Worm (Caenorhabditis elegans): ENCODE measurements around the gene sri-38.

sri-38 gene

DNA sequence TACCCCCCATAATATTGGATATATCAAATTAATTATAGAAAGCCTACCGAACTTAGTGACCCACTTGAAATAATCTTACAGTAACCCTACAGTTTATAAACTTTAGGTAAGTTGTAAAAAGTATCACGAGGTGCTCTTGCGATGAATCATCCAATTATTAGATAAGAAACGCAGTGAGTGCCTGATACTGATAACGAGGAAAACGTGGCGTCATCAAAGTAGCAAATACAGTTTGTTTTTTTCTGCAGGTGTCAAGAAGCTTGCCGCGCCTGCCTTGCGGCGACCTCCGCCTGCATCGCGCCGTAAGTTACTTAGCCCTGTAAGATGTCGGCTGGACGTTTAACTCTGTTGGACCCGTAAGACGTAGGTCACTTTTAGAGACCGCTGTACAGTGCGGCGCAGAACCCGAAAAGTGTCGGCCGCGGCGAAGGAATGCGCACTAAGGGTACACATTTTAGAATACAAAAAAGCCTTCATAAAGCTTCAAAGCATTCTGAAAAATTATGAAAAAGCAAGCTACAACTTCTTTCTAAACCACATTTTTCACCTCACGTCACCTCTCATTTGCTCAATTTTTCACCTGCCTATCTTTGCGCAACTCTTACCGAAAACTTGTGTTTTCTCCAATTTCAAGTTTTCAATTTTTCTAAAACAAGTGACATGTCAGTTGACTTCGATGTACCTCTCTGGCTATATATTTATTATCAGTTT, at the start of gene sri-38:
Gene sri-38, plus strand, starts transcription at position 661 of the 711 bp plus-strand sequence.
- TF ChIP-seq ceh-28 (tag; optimal IDR thresholded peaks at IDR 0.05) (no peak), daf-12 (tag; optimal IDR thresholded peaks at IDR 0.05) (no peak), elt-3 (tag; optimal IDR thresholded peaks at IDR 0.05) (no peak), snpc-4 (tag; optimal IDR thresholded peaks at IDR 0.05) (no peak), jun-1 (tag; optimal IDR thresholded peaks at IDR 0.05) (peak; percentile 55), egl-27 (tag; optimal IDR thresholded peaks at IDR 0.05) (no peak), nfya-1 (tag; optimal IDR thresholded peaks at IDR 0.05; ENCODE audit: insufficient read depth) (no peak), aly-2 (tag; optimal IDR thresholded peaks at IDR 0.05) (no peak), pha-4 (tag; optimal IDR thresholded peaks at IDR 0.05) (no peak), nhr-43 (tag; optimal IDR thresholded peaks at IDR 0.05; ENCODE audit: poor library complexity, severe bottlenecking) (no peak), nhr-23 (tag; optimal IDR thresholded peaks at IDR 0.05) (no peak), nhr-76 (tag; optimal IDR thresholded peaks at IDR 0.05) (no peak), nhr-25 (tag; optimal IDR thresholded peaks at IDR 0.05) (no peak), unc-39 (tag; optimal IDR thresholded peaks at IDR 0.05) (no peak), ztf-4 (tag; optimal IDR thresholded peaks at IDR 0.05) (no peak), elt-1 (tag; optimal IDR thresholded peaks at IDR 0.05) (no peak), eor-1 (tag; optimal IDR thresholded peaks at IDR 0.05) (no peak), ceh-16 (tag; optimal IDR thresholded peaks at IDR 0.05) (no peak), pqm-1 (tag; optimal IDR thresholded peaks at IDR 0.05) (peak; percentile 73), fos-1 (tag; optimal IDR thresholded peaks at IDR 0.05) (peak; percentile 30), elt-2 (tag; optimal IDR thresholded peaks at IDR 0.05) (peak; percentile 96), mdl-1 (tag; optimal IDR thresholded peaks at IDR 0.05) (no peak), lin-39 (tag; optimal IDR thresholded peaks at IDR 0.05) (no peak), ceh-9 (tag; optimal IDR thresholded peaks at IDR 0.05) (no peak), nhr-237 (tag; optimal IDR thresholded peaks at IDR 0.05) (no peak)

DNA sequence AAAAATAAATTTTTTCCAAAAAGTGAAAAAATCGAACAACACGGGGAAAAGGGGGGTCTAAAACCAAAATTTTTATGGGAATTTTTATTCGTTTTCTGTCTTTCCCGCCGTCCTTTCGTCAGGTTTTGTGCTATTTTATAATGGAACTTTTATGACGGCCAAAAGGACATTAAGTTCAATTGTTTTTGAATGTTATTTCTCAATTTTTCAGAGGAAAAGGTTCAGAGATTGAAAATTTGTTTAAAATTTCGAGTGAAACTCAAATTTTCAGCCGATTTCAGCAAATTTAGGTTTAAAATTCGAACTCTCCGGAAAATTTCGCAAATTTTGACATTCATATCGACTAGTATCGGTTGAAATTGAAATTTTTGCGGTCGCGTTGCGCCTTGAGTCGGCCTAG, 46.7 kb upstream of the sri-38 start, which contains the start of gene nep-18:
Gene nep-18, minus strand, starts transcription at position 101 of the 400 bp plus-strand sequence.
- TF ChIP-seq fos-1 (tag; optimal IDR thresholded peaks at IDR 0.05) (no peak), ztf-4 (tag; optimal IDR thresholded peaks at IDR 0.05) (no peak), zag-1 (tag; optimal IDR thresholded peaks at IDR 0.05) (no peak), nhr-43 (tag; optimal IDR thresholded peaks at IDR 0.05; ENCODE audit: poor library complexity, severe bottlenecking) (no peak), nhr-76 (tag; optimal IDR thresholded peaks at IDR 0.05) (no peak), ceh-82 (tag; optimal IDR thresholded peaks at IDR 0.05) (no peak), sea-2 (GFP tag; optimal IDR thresholded peaks at IDR 0.05) (no peak), jun-1 (tag; optimal IDR thresholded peaks at IDR 0.05) (no peak), fkh-10 (GFP tag; optimal IDR thresholded peaks at IDR 0.05) (no peak), mdl-1 (tag; optimal IDR thresholded peaks at IDR 0.05) (no peak), snpc-4 (tag; optimal IDR thresholded peaks at IDR 0.05) (no peak), nhr-67 (tag; optimal IDR thresholded peaks at IDR 0.05) (no peak), unc-39 (tag; optimal IDR thresholded peaks at IDR 0.05) (no peak), nhr-25 (tag; optimal IDR thresholded peaks at IDR 0.05) (no peak), pha-4 (tag; optimal IDR thresholded peaks at IDR 0.05) (no peak), egl-27 (tag; optimal IDR thresholded peaks at IDR 0.05) (no peak), nhr-12 (tag; optimal IDR thresholded peaks at IDR 0.05) (no peak), unc-62 (GFP tag; optimal IDR thresholded peaks at IDR 0.05) (no peak), daf-12 (tag; optimal IDR thresholded peaks at IDR 0.05) (no peak), ZK546.5 (tag; optimal IDR thresholded peaks at IDR 0.05) (no peak)

DNA sequence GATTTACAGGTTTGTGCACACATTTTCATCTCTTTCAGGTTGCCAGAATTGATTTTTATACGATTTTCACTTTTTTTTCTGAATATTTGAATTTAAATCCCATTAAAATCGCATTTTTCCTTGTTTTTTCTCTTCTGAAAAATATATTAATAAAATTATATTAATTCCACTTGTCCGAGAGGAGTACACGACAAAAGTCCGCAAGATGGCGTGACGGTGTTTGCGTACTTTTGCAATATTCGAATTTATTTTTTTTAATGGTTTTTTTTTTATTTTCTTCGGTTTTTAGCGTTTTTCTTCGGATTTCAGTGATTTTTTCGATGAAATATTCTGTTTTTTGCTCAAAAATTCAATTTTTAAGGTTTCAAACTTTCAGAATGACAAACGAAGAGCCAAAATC, 45.8 kb upstream of the sri-38 start, which contains the start of gene usp-39:
Gene usp-39, plus strand, starts transcription at position 377 of the 400 bp plus-strand sequence.
- peak; percentile 0 for TF ChIP-seq skn-1 (tag; optimal IDR thresholded peaks at IDR 0.05)
- no peak for TF ChIP-seq unc-39 (tag; optimal IDR thresholded peaks at IDR 0.05)
- no peak for TF ChIP-seq daf-12 (tag; optimal IDR thresholded peaks at IDR 0.05)
- no peak for TF ChIP-seq ZK546.5 (tag; optimal IDR thresholded peaks at IDR 0.05)
- TF ChIP-seq tbx-2 (tag; optimal IDR thresholded peaks at IDR 0.05) = no peak
- TF ChIP-seq mml-1 (tag; optimal IDR thresholded peaks at IDR 0.05) = no peak
- TF ChIP-seq fkh-10 (GFP tag; optimal IDR thresholded peaks at IDR 0.05) = peak; percentile 53
- peak; percentile 45 for TF ChIP-seq jun-1 (tag; optimal IDR thresholded peaks at IDR 0.05)
- no peak for TF ChIP-seq lsy-12 (tag; optimal IDR thresholded peaks at IDR 0.05)
- TF ChIP-seq fos-1 (tag; optimal IDR thresholded peaks at IDR 0.05) = no peak
- no peak for TF ChIP-seq nhr-67 (tag; optimal IDR thresholded peaks at IDR 0.05)
- TF ChIP-seq ztf-4 (tag; optimal IDR thresholded peaks at IDR 0.05) = no peak
- no peak for TF ChIP-seq aly-2 (tag; optimal IDR thresholded peaks at IDR 0.05)
- TF ChIP-seq snpc-4 (tag; optimal IDR thresholded peaks at IDR 0.05) = peak; percentile 83
- TF ChIP-seq fkh-2 (tag; optimal IDR thresholded peaks at IDR 0.05) = no peak
- no peak for TF ChIP-seq ceh-9 (tag; optimal IDR thresholded peaks at IDR 0.05)
- no peak for TF ChIP-seq egl-27 (tag; optimal IDR thresholded peaks at IDR 0.05)
- peak; percentile 88 for TF ChIP-seq hmg-11 (tag; optimal IDR thresholded peaks at IDR 0.05)
- TF ChIP-seq lin-39 (tag; optimal IDR thresholded peaks at IDR 0.05) = peak; percentile 6
- peak; percentile 69 for TF ChIP-seq R02D3.7 (tag; optimal IDR thresholded peaks at IDR 0.05)
- no peak for TF ChIP-seq nhr-11 (tag; optimal IDR thresholded peaks at IDR 0.05)
- peak; percentile 89 for TF ChIP-seq lin-15B (tag; optimal IDR thresholded peaks at IDR 0.05)
- no peak for TF ChIP-seq nhr-76 (tag; optimal IDR thresholded peaks at IDR 0.05)
- TF ChIP-seq unc-62 (GFP tag; optimal IDR thresholded peaks at IDR 0.05) = peak; percentile 12
- TF ChIP-seq nhr-77 (tag; optimal IDR thresholded peaks at IDR 0.05) = no peak
- no peak for TF ChIP-seq mdl-1 (tag; optimal IDR thresholded peaks at IDR 0.05)
- peak; percentile 45 for TF ChIP-seq ceh-82 (tag; optimal IDR thresholded peaks at IDR 0.05)
- no peak for TF ChIP-seq nhr-43 (tag; optimal IDR thresholded peaks at IDR 0.05; ENCODE audit: poor library complexity, severe bottlenecking)
- TF ChIP-seq pqm-1 (tag; optimal IDR thresholded peaks at IDR 0.05) = peak; percentile 5
- no peak for TF ChIP-seq ceh-16 (tag; optimal IDR thresholded peaks at IDR 0.05)
- TF ChIP-seq pha-4 (tag; optimal IDR thresholded peaks at IDR 0.05) = peak; percentile 85
- peak; percentile 75 for TF ChIP-seq nfya-1 (tag; optimal IDR thresholded peaks at IDR 0.05; ENCODE audit: insufficient read depth)
- no peak for TF ChIP-seq ztf-11 (tag; optimal IDR thresholded peaks at IDR 0.05)
- TF ChIP-seq elt-2 (tag; optimal IDR thresholded peaks at IDR 0.05) = peak; percentile 55

Measured in whole organism, L3 larva.